Fruit fly (Drosophila melanogaster): Measurements from ENCODE around the gene CG6761.

The CG6761 gene

DNA sequence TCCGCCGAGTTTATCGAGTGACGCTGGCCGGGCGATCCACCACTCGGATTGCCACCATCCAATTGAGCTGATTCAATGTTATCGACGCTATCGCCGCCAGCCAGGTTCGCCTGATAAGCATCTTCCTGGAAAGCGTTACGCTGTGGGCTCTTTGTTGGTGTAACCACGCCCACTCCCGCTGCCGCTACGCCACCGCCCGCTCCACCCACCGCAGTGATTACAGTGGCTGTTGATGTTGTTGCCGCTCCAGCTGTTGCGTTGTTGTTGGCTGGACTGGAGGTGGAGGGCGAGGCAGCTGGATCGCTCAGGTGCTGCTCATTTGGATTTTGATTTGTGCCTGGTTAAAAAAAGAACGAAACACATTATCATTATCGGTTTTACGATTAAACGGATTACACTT, 32.0 kb downstream of the CG6761 start (continued):
- TF ChIP-seq CG34376 (GFP tag; optimal IDR thresholded peaks at IDR 0.05) (peak; percentile 78), CG10543 (GFP tag; optimal IDR thresholded peaks at IDR 0.05) (peak; percentile 42), exex (tag; optimal IDR thresholded peaks at IDR 0.05) (peak; percentile 96), sens-2 (GFP tag; IDR thresholded peaks at IDR 0.05) (peak; percentile 39; the same call in 1 of the 2 replicates), GATAe (GFP tag; conservative IDR thresholded peaks at IDR 0.05) (peak; percentile 89), sob (GFP tag; IDR thresholded peaks at IDR 0.05) (0 out of 2 replicates have a peak, but pooled peaks have one; percentile 7), row (GFP tag; IDR thresholded peaks at IDR 0.05) (no peak), CG17359 (tag; optimal IDR thresholded peaks at IDR 0.05) (no peak), CG4360 (GFP tag; IDR thresholded peaks at IDR 0.05) (peak; percentile 54)
